Fruit fly (Drosophila melanogaster): ENCODE data around the gene modSP.

Gene modSP

DNA sequence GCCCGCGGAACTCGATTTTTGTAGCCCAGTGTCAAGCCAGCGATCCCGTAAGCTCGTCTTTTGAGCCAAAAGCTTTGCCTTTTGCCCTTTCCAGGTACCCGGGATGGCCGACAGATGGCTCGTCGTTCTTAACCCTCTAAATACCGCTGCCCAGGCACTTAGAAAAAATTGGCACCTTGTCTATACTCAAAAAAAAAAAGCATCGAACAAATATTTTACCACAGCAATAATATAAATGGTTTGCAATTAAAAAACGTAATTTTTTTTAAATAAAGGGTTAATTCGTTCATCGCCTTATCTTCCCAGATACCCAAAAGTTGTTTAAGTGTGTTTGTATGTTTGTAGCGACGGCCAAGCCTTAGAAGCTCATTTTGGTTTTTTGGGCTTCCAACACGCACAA, 48.8 kb upstream of the modSP start (continued):
- TF ChIP-seq CG9215 (GFP tag; IDR thresholded peaks at IDR 0.05): peak; percentile 51; the same call in 1 of the 2 replicates
- peak; percentile 2 for TF ChIP-seq fu2 (GFP tag; optimal IDR thresholded peaks at IDR 0.05)
- TF ChIP-seq insv (GFP tag; optimal IDR thresholded peaks at IDR 0.05): no peak
- no peak for TF ChIP-seq Ets97D (GFP tag; optimal IDR thresholded peaks at IDR 0.05)
- TF ChIP-seq CG6254 (GFP tag; optimal IDR thresholded peaks at IDR 0.05): no peak
- TF ChIP-seq CG10267 (tag; optimal IDR thresholded peaks at IDR 0.05): no peak
- no peak for TF ChIP-seq Hey (tag; optimal IDR thresholded peaks at IDR 0.05)
- TF ChIP-seq salm (tag; optimal IDR thresholded peaks at IDR 0.05): no peak
- no peak for TF ChIP-seq CG9817 (tag; optimal IDR thresholded peaks at IDR 0.05)
- 0 out of 2 replicates have a peak, but pooled peaks have one; percentile 11 for TF ChIP-seq NFAT (GFP tag; IDR thresholded peaks at IDR 0.05)
- TF ChIP-seq CG9727 (GFP tag; optimal IDR thresholded peaks at IDR 0.05): peak; percentile 21
- no peak for TF ChIP-seq klu (GFP tag; IDR thresholded peaks at IDR 0.05)
- TF ChIP-seq NfI (GFP tag; optimal IDR thresholded peaks at IDR 0.05): peak; percentile 37
- TF ChIP-seq pfk (GFP tag; optimal IDR thresholded peaks at IDR 0.05): no peak
- TF ChIP-seq run (tag; optimal IDR thresholded peaks at IDR 0.05): no peak
- TF ChIP-seq Hr78 (GFP tag; optimal IDR thresholded peaks at IDR 0.05): peak in 1 of 2 experiments; percentile 3
- TF ChIP-seq jumu (GFP tag; optimal IDR thresholded peaks at IDR 0.05): no peak
- TF ChIP-seq CG3281 (GFP tag; optimal IDR thresholded peaks at IDR 0.05): peak; percentile 5
- peak; percentile 34 for TF ChIP-seq CG13624 (GFP tag; optimal IDR thresholded peaks at IDR 0.05)
- no peak for TF ChIP-seq Fer1 (GFP tag; optimal IDR thresholded peaks at IDR 0.05)
- peak; percentile 54 for TF ChIP-seq unpg (GFP tag; optimal IDR thresholded peaks at IDR 0.05)
- no peak for TF ChIP-seq CG10565 (GFP tag; optimal IDR thresholded peaks at IDR 0.05)
- peak; percentile 10 for TF ChIP-seq NC2β (GFP tag; optimal IDR thresholded peaks at IDR 0.05)
- no peak for TF ChIP-seq crol (GFP tag; IDR thresholded peaks at IDR 0.05)
- no peak for TF ChIP-seq fd64A (GFP tag; optimal IDR thresholded peaks at IDR 0.05)
- TF ChIP-seq CrebB (tag; optimal IDR thresholded peaks at IDR 0.05): no peak
- no peak for TF ChIP-seq CG3407 (GFP tag; optimal IDR thresholded peaks at IDR 0.05)
- no peak for TF ChIP-seq CG8924 (tag; optimal IDR thresholded peaks at IDR 0.05)
- TF ChIP-seq ash1 (GFP tag; optimal IDR thresholded peaks at IDR 0.05): no peak

DNA sequence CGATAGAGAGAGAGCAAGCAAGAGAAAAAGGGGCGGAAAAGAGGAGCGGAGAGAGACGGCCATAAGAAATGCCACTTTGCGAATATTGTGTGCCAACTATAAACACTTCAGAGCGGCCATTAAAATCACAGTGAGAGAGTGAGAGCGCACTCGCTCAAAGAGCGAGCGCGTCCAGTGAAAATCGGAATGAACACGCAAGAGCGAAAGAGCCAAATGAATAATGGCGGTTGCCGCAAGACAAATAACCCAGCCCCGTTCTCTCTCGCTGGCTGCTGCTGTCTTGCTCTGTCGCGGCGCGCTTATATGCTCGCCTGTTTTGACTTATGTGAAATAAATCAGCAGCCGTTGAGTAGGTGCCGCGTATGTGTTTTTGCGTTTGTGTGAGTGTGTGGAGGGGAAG, 47.3 kb upstream of the modSP start:
- TF ChIP-seq pan (optimal IDR thresholded peaks at IDR 0.05) (no peak), pan (GFP tag; optimal IDR thresholded peaks at IDR 0.05 in 1 of 2, IDR thresholded peaks at IDR 0.05 in 1 of 2) (peak in 1 of 2 experiments; percentile 5), CG32767 (GFP tag; IDR thresholded peaks at IDR 0.05) (peak; percentile 58; the same call in 1 of the 2 replicates), Nf-YB (GFP tag; optimal IDR thresholded peaks at IDR 0.05) (peak; percentile 97), CG8089 (GFP tag; optimal IDR thresholded peaks at IDR 0.05) (no peak), bbx (GFP tag; IDR thresholded peaks at IDR 0.05; ENCODE audit: partially characterized antibody) (peak; percentile 19; the same call in 1 of the 2 replicates), ac (GFP tag; optimal IDR thresholded peaks at IDR 0.05) (no peak), wdn (GFP tag; IDR thresholded peaks at IDR 0.05) (no peak), vvl (GFP tag; IDR thresholded peaks at IDR 0.05) (peak; percentile 85), pho (GFP tag; optimal IDR thresholded peaks at IDR 0.05) (no peak), tll (GFP tag; optimal IDR thresholded peaks at IDR 0.05) (peak in 1 of 2 experiments; percentile 89), Poxn (GFP tag; IDR thresholded peaks at IDR 0.05) (no peak), onecut (GFP tag; IDR thresholded peaks at IDR 0.05) (0 out of 2 replicates have a peak, but pooled peaks have one; percentile 10), Side (GFP tag; optimal IDR thresholded peaks at IDR 0.05) (peak; percentile 17), Sox102F (GFP tag; optimal IDR thresholded peaks at IDR 0.05) (no peak), ems (GFP tag; optimal IDR thresholded peaks at IDR 0.05) (no peak), pzg (GFP tag; optimal IDR thresholded peaks at IDR 0.05) (no peak), ewg (GFP tag; optimal IDR thresholded peaks at IDR 0.05) (peak; percentile 66), CG10321 (GFP tag; IDR thresholded peaks at IDR 0.05) (peak; percentile 98), Doc3 (GFP tag; IDR thresholded peaks at IDR 0.05; ENCODE audit: partially characterized antibody) (peak; percentile 29; the same call in 1 of the 3 replicates), CG7271 (tag; optimal IDR thresholded peaks at IDR 0.05) (no peak), CG8478 (optimal IDR thresholded peaks at IDR 0.05) (peak; percentile 89), Opbp (GFP tag; IDR thresholded peaks at IDR 0.05; ENCODE audit: partially characterized antibody) (peak; percentile 67)
